Worm (Caenorhabditis elegans): ENCODE data around the gene snx-17.

Gene snx-17

DNA sequence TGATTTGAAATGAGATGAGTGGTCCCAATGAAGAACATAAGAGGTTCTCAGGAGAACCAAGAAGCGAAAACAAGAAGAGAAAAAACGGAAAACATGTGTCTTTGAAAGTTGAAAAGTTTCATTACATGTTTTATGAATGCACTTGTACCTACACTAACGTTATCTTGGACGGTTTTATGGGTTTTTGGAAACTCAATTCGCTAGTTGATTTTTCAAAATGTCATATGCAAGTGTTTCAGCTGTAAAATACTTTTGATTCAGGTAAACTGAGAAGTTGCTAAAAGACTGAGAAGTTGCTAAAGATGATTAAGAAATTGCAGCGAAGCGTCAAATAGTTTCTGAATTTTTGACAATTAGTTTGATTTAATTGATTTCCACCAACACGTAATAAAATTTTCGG lies 51.0 kb downstream of the snx-17 start, which contains the start of gene cpx-2:
cpx-2 (minus strand) TSS at position 101 of the 400 bp plus-strand sequence.
- TF ChIP-seq blmp-1 (tag; optimal IDR thresholded peaks at IDR 0.05) (no peak), ceh-83 (GFP tag; optimal IDR thresholded peaks at IDR 0.05) (no peak), nhr-76 (tag; optimal IDR thresholded peaks at IDR 0.05) (no peak), lin-32 (GFP tag; optimal IDR thresholded peaks at IDR 0.05) (no peak), drap-1 (GFP tag; optimal IDR thresholded peaks at IDR 0.05) (no peak), flh-1 (GFP tag; optimal IDR thresholded peaks at IDR 0.05) (no peak), pha-4 (tag; optimal IDR thresholded peaks at IDR 0.05) (no peak), bed-3 (GFP tag; optimal IDR thresholded peaks at IDR 0.05) (no peak), ces-1 (GFP tag; optimal IDR thresholded peaks at IDR 0.05) (no peak), mab-5 (tag; optimal IDR thresholded peaks at IDR 0.05) (no peak), ztf-11 (tag; optimal IDR thresholded peaks at IDR 0.05) (no peak), lsy-2 (tag; optimal IDR thresholded peaks at IDR 0.05) (no peak), sem-2 (GFP tag; optimal IDR thresholded peaks at IDR 0.05) (no peak), mls-2 (tag; optimal IDR thresholded peaks at IDR 0.05) (no peak), lin-13 (tag; optimal IDR thresholded peaks at IDR 0.05) (no peak), ceh-39 (tag; optimal IDR thresholded peaks at IDR 0.05) (no peak), zip-8 (tag; optimal IDR thresholded peaks at IDR 0.05) (no peak), M03D4.4 (tag; optimal IDR thresholded peaks at IDR 0.05) (no peak), nhr-28 (tag; optimal IDR thresholded peaks at IDR 0.05) (no peak), ham-2 (GFP tag; optimal IDR thresholded peaks at IDR 0.05) (no peak)
